Fruit fly (Drosophila melanogaster) whole organism, wandering third instar larva: ENCODE measurements around the gene Idh3b.

ENCODE experiments used
- Abd-B ChIP-seq: fragments of >200 bp; optimal IDR thresholded peaks from 2 replicates; lab custom pipeline; 2017; ENCODE audit warnings: missing biosample characterization, missing genetic modification characterization
- CG32264 ChIP-seq: fragments of 200-800 bp; sonication (Bioruptor generic); optimal IDR thresholded peaks from 2 replicates; lab custom pipeline; 2016; ENCODE audit warnings: missing biosample characterization, missing genetic modification characterization
- CG9705 ChIP-seq: fragments of 200-800 bp; sonication (Bioruptor generic); optimal IDR thresholded peaks from 2 replicates; lab custom pipeline; 2018; ENCODE audit warnings: missing biosample characterization, mild to moderate bottlenecking, missing genetic modification characterization
- CrebA ChIP-seq: fragments of 200-800 bp; sonication (Bioruptor generic); optimal IDR thresholded peaks from 2 replicates; lab custom pipeline; 2016; ENCODE audit warnings: missing biosample characterization, mild to moderate bottlenecking, missing genetic modification characterization, borderline replicate concordance
- Dfd ChIP-seq: fragments of >200 bp; optimal IDR thresholded peaks from 2 replicates; lab custom pipeline; 2017; ENCODE audit warnings: missing biosample characterization, missing genetic modification characterization
- Dif ChIP-seq: fragments of 200-275, 200-300 bp; sonication (Bioruptor generic); optimal IDR thresholded peaks from 2 replicates; lab custom pipeline; 2018; ENCODE audit warnings: missing biosample characterization, missing genetic modification characterization; ENCODE audit not compliant: partially characterized antibody
- HLH106 ChIP-seq: fragments of 200-800 bp; optimal IDR thresholded peaks from 3 replicates; lab custom pipeline; 2019; ENCODE audit warnings: missing biosample characterization, mild to moderate bottlenecking, missing genetic modification characterization, moderate library complexity
- Hnf4 ChIP-seq: fragments of 200-800 bp; sonication (Bioruptor generic); optimal IDR thresholded peaks from 2 replicates; lab custom pipeline; 2016; ENCODE audit warnings: missing biosample characterization, mild to moderate bottlenecking, missing genetic modification characterization
- Hr78 ChIP-seq: fragments of >200 bp; optimal IDR thresholded peaks from 2 replicates; lab custom pipeline; 2017; ENCODE audit warnings: missing biosample characterization, missing genetic modification characterization
- Jra ChIP-seq: sonication (Bioruptor generic); optimal IDR thresholded peaks from 2 replicates; lab custom pipeline; 2016; ENCODE audit warnings: missing biosample characterization, missing genetic modification characterization
- Myc ChIP-seq: fragments of >200 bp; optimal IDR thresholded peaks from 2 replicates; lab custom pipeline; 2017
- N ChIP-seq: fragments of >200 bp; optimal IDR thresholded peaks from 2 replicates; lab custom pipeline; 2018; ENCODE audit warnings: missing biosample characterization, missing external identifiers, missing genetic modification characterization
- OdsH ChIP-seq: fragments of 200-800 bp; sonication (Bioruptor generic); optimal IDR thresholded peaks from 2 replicates; lab custom pipeline; 2016; ENCODE audit warnings: missing biosample characterization, mild to moderate bottlenecking, missing genetic modification characterization
- Rel ChIP-seq, 2 experiments: fragments of 200-800 bp; sonication (Bioruptor generic) in 1 of 2; optimal IDR thresholded peaks; 2 replicates in 1 of 2; 3 replicates in 1 of 2; lab custom pipeline; 2016 to 2019; ENCODE audit warnings: mild to moderate bottlenecking in 2 of 2, missing biosample characterization in 2 of 2, missing genetic modification characterization in 2 of 2, moderate library complexity in 1 of 2
- Sp1 ChIP-seq: fragments of 200-800 bp; sonication (Bioruptor generic); optimal IDR thresholded peaks from 3 replicates; lab custom pipeline; 2019; ENCODE audit warnings: missing biosample characterization, mild to moderate bottlenecking, missing genetic modification characterization, moderate library complexity
- brk ChIP-seq: fragments of 200-800 bp; sonication (Bioruptor generic); optimal IDR thresholded peaks from 2 replicates; lab custom pipeline; 2016; ENCODE audit warnings: missing biosample characterization, mild to moderate bottlenecking, missing genetic modification characterization
- dmrt93B ChIP-seq: fragments of 200-800 bp; sonication (Bioruptor generic); optimal IDR thresholded peaks from 2 replicates; lab custom pipeline; 2018; ENCODE audit warnings: missing biosample characterization, mild to moderate bottlenecking, missing genetic modification characterization
- dsf ChIP-seq: sonication (Bioruptor generic); optimal IDR thresholded peaks from 2 replicates; lab custom pipeline; 2016; ENCODE audit warnings: missing biosample characterization, missing genetic modification characterization, borderline replicate concordance
- ey ChIP-seq: fragments of 200-800 bp; sonication (Bioruptor generic); optimal IDR thresholded peaks from 2 replicates; lab custom pipeline; 2016; ENCODE audit warnings: missing biosample characterization, missing genetic modification characterization
- foxo ChIP-seq, 2 experiments: fragments of 200-800 bp; sonication (Bioruptor generic); optimal IDR thresholded peaks; 2 replicates in 1 of 2; 3 replicates in 1 of 2; lab custom pipeline; 2016 to 2017; ENCODE audit warnings: missing biosample characterization in 2 of 2, missing genetic modification characterization in 2 of 2
- fru ChIP-seq: fragments of 200-800 bp; sonication (Bioruptor generic); optimal IDR thresholded peaks from 3 replicates; lab custom pipeline; 2016; ENCODE audit warnings: missing biosample characterization, mild to moderate bottlenecking, missing genetic modification characterization
- h ChIP-seq: fragments of 200-800 bp; sonication (Bioruptor generic); optimal IDR thresholded peaks from 3 replicates; lab custom pipeline; 2016; ENCODE audit warnings: missing biosample characterization, mild to moderate bottlenecking, missing genetic modification characterization
- jim ChIP-seq: fragments of 175-275, 200-325 bp; sonication (Bioruptor generic); optimal IDR thresholded peaks from 2 replicates; lab custom pipeline; 2016; ENCODE audit warnings: missing biosample characterization, mild to moderate bottlenecking, missing genetic modification characterization
- psq ChIP-seq: fragments of 200-800 bp; sonication (Bioruptor generic); optimal IDR thresholded peaks from 3 replicates; lab custom pipeline; 2017; ENCODE audit warnings: missing biosample characterization, mild to moderate bottlenecking, missing genetic modification characterization, moderate library complexity
- rgr ChIP-seq: fragments of 200-800 bp; sonication (Bioruptor generic); optimal IDR thresholded peaks from 3 replicates; lab custom pipeline; 2016; ENCODE audit warnings: missing biosample characterization, mild to moderate bottlenecking, missing genetic modification characterization
- sage ChIP-seq: fragments of 200-800 bp; sonication (Bioruptor generic); optimal IDR thresholded peaks from 2 replicates; lab custom pipeline; 2016; ENCODE audit warnings: missing biosample characterization, mild to moderate bottlenecking, missing genetic modification characterization
- sv ChIP-seq: fragments of 200-800 bp; sonication (Bioruptor generic); optimal IDR thresholded peaks from 3 replicates; lab custom pipeline; 2016; ENCODE audit warnings: missing biosample characterization, missing genetic modification characterization
- tai ChIP-seq: sonication (Bioruptor generic); optimal IDR thresholded peaks from 2 replicates; lab custom pipeline; 2016; ENCODE audit warnings: missing biosample characterization, missing genetic modification characterization
- usp ChIP-seq: fragments of >200 bp; optimal IDR thresholded peaks from 2 replicates; lab custom pipeline; 2017; ENCODE audit warnings: missing biosample characterization, missing genetic modification characterization
- woc ChIP-seq: sonication (Bioruptor generic); optimal IDR thresholded peaks from 2 replicates; lab custom pipeline; 2016; ENCODE audit warnings: missing biosample characterization, mild to moderate bottlenecking, missing genetic modification characterization

Gene Idh3b

DNA sequence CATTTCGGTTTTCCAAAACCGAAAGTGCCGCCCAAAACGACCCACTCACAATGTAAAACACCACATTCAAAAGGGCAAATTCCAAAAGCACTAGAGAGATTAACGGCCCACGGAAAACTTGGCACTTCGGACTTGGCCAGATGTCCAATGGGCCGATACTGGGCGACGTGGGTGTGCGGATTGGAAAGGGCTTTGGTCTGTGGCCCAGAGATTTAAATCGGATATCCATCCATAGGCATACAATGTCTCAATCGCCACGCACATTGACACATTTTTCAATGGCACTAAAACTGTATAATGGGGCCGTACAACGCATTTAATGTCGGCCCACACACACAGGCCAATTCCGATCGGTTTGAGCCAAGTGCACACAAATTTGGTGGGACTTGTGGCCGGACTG lies 21.2 kb upstream of the Idh3b start:
- TF ChIP-seq fru (no peak), Abd-B (GFP tag; lab: Kevin White, UChicago) (no peak), Sp1 (GFP tag; lab: Kevin White, UChicago) (no peak), psq (no peak)
- TF ChIP-seq, all 38 proteins: peak for 0

dm6 chr3R:22039480-22039879 lies 20.3 kb upstream of the Idh3b start:
- TF ChIP-seq sv (no peak), Sp1 (GFP tag; lab: Kevin White, UChicago) (peak; percentile 10), Hr78 (no peak), ey (GFP tag; lab: Kevin White, UChicago) (peak; percentile 62), HLH106 (tag; lab: Kevin White, UChicago) (peak; percentile 19), OdsH (GFP tag; lab: Kevin White, UChicago) (peak; percentile 61), brk (no peak), N (GFP tag; lab: Kevin White, UChicago) (no peak), psq (peak; percentile 50), Jra (no peak), CG32264 (GFP tag; lab: Kevin White, UChicago) (no peak), rgr (peak; percentile 71), Dif (no peak)

DNA sequence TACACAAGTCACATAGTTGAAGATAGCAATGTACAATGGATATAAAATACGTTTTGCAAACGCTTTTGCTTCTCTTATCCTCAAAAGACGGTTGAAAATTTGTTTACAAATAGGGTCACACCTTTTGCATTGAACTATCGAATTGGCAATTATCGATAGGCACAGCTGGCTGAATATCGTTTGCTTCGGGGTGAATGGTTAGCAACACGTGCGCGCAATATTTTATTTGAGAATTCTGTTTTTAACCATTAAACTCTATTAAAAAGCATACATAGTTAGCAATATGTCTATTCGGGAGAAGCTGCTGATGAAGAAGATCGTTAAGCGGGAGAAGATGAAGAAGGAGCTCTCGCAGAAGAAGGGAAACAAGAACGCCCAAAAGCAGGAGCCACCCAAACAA lies 16.4 kb upstream of the Idh3b start:
- no peak for TF ChIP-seq Sp1 (GFP tag; lab: Kevin White, UChicago)
- TF ChIP-seq sage, result no peak
- no peak for TF ChIP-seq CG9705 (GFP tag; lab: Kevin White, UChicago)
- no peak for TF ChIP-seq OdsH (GFP tag; lab: Kevin White, UChicago)
- peak; percentile 52 for TF ChIP-seq Myc (lab: Kevin White, UChicago)
- no peak for TF ChIP-seq woc
- no peak for TF ChIP-seq Rel (GFP tag; optimal IDR thresholded peaks at IDR 0.05; lab: Kevin White, UChicago)
- peak; percentile 56 for TF ChIP-seq Rel (tag; optimal IDR thresholded peaks at IDR 0.05; lab: Kevin White, UChicago)
- no peak for TF ChIP-seq dsf

dm6 chr3R:22034160-22034742 lies 15.1 kb upstream of the Idh3b start, which contains the start of the genes CG45099, CG6015, pit and Fadd:
CG45099 (minus strand) TSS chr3R:22034286.
CG6015 (minus strand) TSS chr3R:22034286.
pit (plus strand) TSS chr3R:22034298.
Fadd (plus strand) TSS chr3R:22034455.
- TF ChIP-seq CG32264 (GFP tag; lab: Kevin White, UChicago), result peak; percentile 7
- TF ChIP-seq Hr78, result no peak
- TF ChIP-seq usp (GFP tag; lab: Kevin White, UChicago), result no peak
- no peak for TF ChIP-seq dsf
- TF ChIP-seq CG9705 (GFP tag; lab: Kevin White, UChicago), result no peak
- TF ChIP-seq rgr, result no peak

DNA sequence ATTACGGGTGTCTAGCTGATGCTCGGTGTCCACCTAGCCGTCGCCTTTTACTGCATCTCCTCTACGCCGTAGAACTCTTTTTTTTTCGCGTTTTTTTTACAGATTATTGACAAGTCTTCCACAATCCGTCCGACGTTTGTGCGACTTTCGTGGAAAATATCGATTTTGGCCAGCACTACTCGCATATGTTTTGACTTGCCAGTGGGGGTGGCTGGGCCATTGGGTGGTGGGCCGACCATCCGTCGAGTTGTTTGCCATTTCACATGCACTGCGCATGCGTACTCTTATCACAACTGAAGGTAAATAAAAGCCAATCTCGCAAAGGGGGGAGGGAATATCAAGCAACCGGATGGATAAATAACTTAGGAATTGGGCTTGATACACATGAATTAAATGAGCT lies 12.6 kb upstream of the Idh3b start, which contains the start of gene CG13409:
TSS of gene CG13409 (minus strand) at position 163 of the 400 bp plus-strand sequence.
- no peak for TF ChIP-seq CG9705 (GFP tag; lab: Kevin White, UChicago)
- TF ChIP-seq Dif, result no peak
- TF ChIP-seq, all 38 proteins: peak for 0

dm6 chr3R:22027743-22028099 lies 8.5 kb upstream of the Idh3b start:
- TF ChIP-seq Myc (lab: Kevin White, UChicago), result no peak
- TF ChIP-seq Sp1 (GFP tag; lab: Kevin White, UChicago), result no peak
- TF ChIP-seq psq, result no peak
- no peak for TF ChIP-seq Dfd
- no peak for TF ChIP-seq OdsH (GFP tag; lab: Kevin White, UChicago)
- no peak for TF ChIP-seq jim (GFP tag; lab: Kevin White, UChicago)
- no peak for TF ChIP-seq tai (GFP tag; lab: Kevin White, UChicago)
- TF ChIP-seq sv, result no peak
- no peak for TF ChIP-seq dmrt93B (GFP tag; lab: Kevin White, UChicago)
- TF ChIP-seq Hnf4 (GFP tag; lab: Kevin White, UChicago), result no peak
- no peak for TF ChIP-seq CrebA (GFP tag; lab: Kevin White, UChicago)
- TF ChIP-seq h, result no peak
- no peak for TF ChIP-seq Dif
- TF ChIP-seq foxo (GFP tag; optimal IDR thresholded peaks at IDR 0.05; lab: Kevin White, UChicago), result no peak
- no peak for TF ChIP-seq Hr78
- no peak for TF ChIP-seq brk
- TF ChIP-seq, all 38 proteins: peak for 0
